Worm (Caenorhabditis elegans) whole organism, early embryonic: Measurements from ENCODE around the gene C33D9.13.

Experiments
- B0310.2 ChIP-seq: sonication (generic microtip); optimal IDR thresholded peaks from 2 replicates; lab custom pipeline; 2016; ENCODE audit warnings: mild to moderate bottlenecking, missing genetic modification characterization, missing compliant biosample characterization
- aly-1 ChIP-seq: sonication (generic microtip); optimal IDR thresholded peaks from 2 replicates; lab custom pipeline; 2016; ENCODE audit warnings: missing genetic modification characterization, missing compliant biosample characterization
- ama-1 ChIP-seq: fragments of 150-350 bp; optimal IDR thresholded peaks from 2 replicates; lab custom pipeline; 2014
- flt-1 ChIP-seq: fragments of 200-800 bp; sonication (Bioruptor generic); IDR thresholded peaks from 2 replicates; pipeline ENCODE4 v1.3.6; 2022; ENCODE audit warnings: missing genetic modification characterization, missing compliant biosample characterization
- hmbx-1 ChIP-seq: sonication (generic microtip); optimal IDR thresholded peaks from 2 replicates; lab custom pipeline; 2016; ENCODE audit warnings: mild to moderate bottlenecking, missing genetic modification characterization, missing compliant biosample characterization
- hmg-4 ChIP-seq: fragments of 200-800 bp; sonication (Bioruptor generic); optimal IDR thresholded peaks from 2 replicates; lab custom pipeline; 2018; ENCODE audit warnings: mild to moderate bottlenecking, missing genetic modification characterization, missing compliant biosample characterization
- hnd-1 ChIP-seq: sonication (generic microtip); optimal IDR thresholded peaks from 2 replicates; lab custom pipeline; 2016; ENCODE audit warnings: missing genetic modification characterization, missing compliant biosample characterization
- pes-1 ChIP-seq: fragments of 200-800 bp; sonication (Bioruptor generic); IDR thresholded peaks from 2 replicates; pipeline ENCODE4 v1.3.6; 2022; ENCODE audit warnings: missing genetic modification reagents, missing genetic modification characterization, missing compliant biosample characterization
- sea-1 ChIP-seq: fragments of 200-800 bp; sonication (Bioruptor generic); conservative IDR thresholded peaks from 2 replicates; pipeline ENCODE4 v1.3.6; 2022; ENCODE audit warnings: missing genetic modification characterization, missing compliant biosample characterization
- tbx-11 ChIP-seq: fragments of 200-800 bp; sonication (Bioruptor generic); IDR thresholded peaks from 2 replicates; pipeline ENCODE4 v1.3.6; 2022; ENCODE audit warnings: missing genetic modification characterization, missing compliant biosample characterization
- tra-4 ChIP-seq: sonication (generic microtip); optimal IDR thresholded peaks from 2 replicates; lab custom pipeline; 2017; ENCODE audit warnings: missing genetic modification characterization, missing compliant biosample characterization

DNA sequence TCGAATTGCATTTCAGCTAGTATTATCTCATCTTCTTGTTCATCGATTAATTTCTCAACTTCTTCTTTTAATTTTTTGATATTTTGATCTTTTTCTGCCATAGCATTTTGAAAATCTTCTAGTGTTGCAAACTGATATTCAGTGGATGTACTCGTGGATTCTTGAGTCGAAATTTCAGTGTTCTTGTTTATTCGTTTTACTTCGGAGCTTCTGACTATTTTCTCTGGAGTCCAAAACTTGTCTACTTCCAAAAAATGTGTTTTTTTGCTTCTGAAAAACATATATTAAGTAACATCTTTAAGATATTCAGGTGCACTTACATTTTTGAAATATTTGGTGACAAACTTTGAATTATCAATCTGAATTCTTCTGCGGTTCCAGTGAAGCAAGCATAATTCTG is 15.5 kb downstream of the C33D9.13 start, which contains the start of gene F20C5.5:
- TF ChIP-seq B0310.2 = no peak
- TF ChIP-seq aly-1 (tag; lab: Kevin White, UChicago) = no peak
- TF ChIP-seq sea-1 = no peak
- TF ChIP-seq hmbx-1 (tag; lab: Kevin White, UChicago) = no peak
- no peak for TF ChIP-seq ama-1 (lab: Kevin White, UChicago)
- no peak for TF ChIP-seq hmg-4
- no peak for TF ChIP-seq flt-1
- no peak for TF ChIP-seq pes-1 (GFP tag; lab: Robert Waterston, UW)
- no peak for TF ChIP-seq tbx-11 (GFP tag; lab: Robert Waterston, UW)
- TF ChIP-seq tra-4 (tag; lab: Kevin White, UChicago) = no peak
- no peak for TF ChIP-seq hnd-1 (tag; lab: Kevin White, UChicago)
